Worm (Caenorhabditis elegans): ENCODE results near the gene T28A11.19.

DNA sequence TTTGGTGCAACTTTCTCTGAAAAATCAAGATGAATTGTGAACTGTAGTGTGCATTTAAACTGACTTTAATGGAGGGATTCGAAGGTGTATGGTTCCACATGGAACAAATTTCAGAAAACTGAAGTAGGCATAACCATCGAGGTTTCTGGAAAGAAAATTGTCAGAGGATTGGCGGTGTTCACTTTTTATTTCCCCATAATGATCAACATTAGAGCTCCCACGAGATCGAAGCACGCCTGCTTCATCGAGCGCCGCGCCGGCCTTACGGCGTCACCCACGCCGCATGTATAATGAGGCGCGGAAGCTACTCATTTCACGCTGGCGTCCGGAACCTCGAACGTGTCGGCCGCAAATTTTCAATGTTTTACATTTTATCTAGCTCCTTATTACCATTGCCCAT is 18.8 kb upstream of the T28A11.19 start:
- TF ChIP-seq unc-39 (tag; optimal IDR thresholded peaks at IDR 0.05), result no peak
- no peak for TF ChIP-seq nhr-28 (tag; optimal IDR thresholded peaks at IDR 0.05)
- TF ChIP-seq nhr-76 (tag; optimal IDR thresholded peaks at IDR 0.05), result no peak
- no peak for TF ChIP-seq lsy-2 (tag; optimal IDR thresholded peaks at IDR 0.05)
- TF ChIP-seq ces-1 (GFP tag; optimal IDR thresholded peaks at IDR 0.05), result no peak
- no peak for TF ChIP-seq snpc-4 (tag; optimal IDR thresholded peaks at IDR 0.05)
- TF ChIP-seq bed-3 (GFP tag; optimal IDR thresholded peaks at IDR 0.05), result no peak
- TF ChIP-seq elt-3 (tag; optimal IDR thresholded peaks at IDR 0.05), result no peak

All from whole organism, mixed stage, embryonic.